Worm (Caenorhabditis elegans) whole organism, young adult: ENCODE results near the gene fbxa-84.

Source experiments
- B0261.1 ChIP-seq: sonication (generic microtip); optimal IDR thresholded peaks from 2 replicates; lab custom pipeline; 2016; ENCODE audit warnings: mild to moderate bottlenecking, missing genetic modification characterization, moderate library complexity, missing compliant biosample characterization
- B0336.3 ChIP-seq: fragments of 200-800 bp; sonication (Bioruptor generic); IDR thresholded peaks from 2 replicates; pipeline ENCODE4 v1.3.6; 2022; ENCODE audit warnings: missing genetic modification characterization, missing compliant biosample characterization
- C17E4.6 ChIP-seq: fragments of 200-800 bp; sonication (Bioruptor generic); IDR thresholded peaks from 2 replicates; pipeline ENCODE4 v1.3.6; 2022; ENCODE audit warnings: missing genetic modification reagents, missing genetic modification characterization, missing compliant biosample characterization
- F23B12.7 ChIP-seq: sonication (generic microtip); optimal IDR thresholded peaks from 2 replicates; lab custom pipeline; 2017; ENCODE audit warnings: missing genetic modification characterization, mild to moderate bottlenecking, missing compliant biosample characterization, antibody characterized with exemption, moderate library complexity; ENCODE audit not compliant: insufficient read depth
- F39B2.1 ChIP-seq: fragments of 200-800 bp; sonication (Bioruptor generic); IDR thresholded peaks from 2 replicates; pipeline ENCODE4 v1.3.6; 2022; ENCODE audit warnings: missing genetic modification reagents, missing genetic modification characterization, missing compliant biosample characterization
- F49E8.2 ChIP-seq: sonication (generic microtip); optimal IDR thresholded peaks from 3 replicates; lab custom pipeline; 2017; ENCODE audit warnings: missing genetic modification characterization, mild to moderate bottlenecking, missing compliant biosample characterization, antibody characterized with exemption, moderate library complexity; ENCODE audit not compliant: insufficient read depth
- K11D2.4 ChIP-seq: fragments of 200-800 bp; sonication (Bioruptor generic); IDR thresholded peaks from 2 replicates; pipeline ENCODE4 v1.3.6; 2022; ENCODE audit warnings: missing genetic modification reagents, missing genetic modification characterization, missing compliant biosample characterization
- Y53F4B.3 ChIP-seq: fragments of 200-800 bp; sonication (Bioruptor generic); IDR thresholded peaks from 2 replicates; pipeline ENCODE4 v1.3.6; 2022; ENCODE audit warnings: missing genetic modification reagents, missing genetic modification characterization, missing compliant biosample characterization
- Y95B8A.8 ChIP-seq: fragments of 200-800 bp; sonication (Bioruptor generic); IDR thresholded peaks from 2 replicates; pipeline ENCODE4 v1.3.6; 2022; ENCODE audit warnings: missing genetic modification reagents, missing genetic modification characterization, missing compliant biosample characterization
- aptf-3 ChIP-seq: fragments of 200-800 bp; sonication (Bioruptor generic); IDR thresholded peaks from 2 replicates; pipeline ENCODE4 v1.3.6; 2022; ENCODE audit warnings: missing genetic modification characterization, missing compliant biosample characterization
- athp-1 ChIP-seq: sonication (generic microtip); optimal IDR thresholded peaks from 2 replicates; lab custom pipeline; 2017; ENCODE audit warnings: mild to moderate bottlenecking, missing genetic modification characterization, missing compliant biosample characterization
- attf-5 ChIP-seq: fragments of 200-800 bp; sonication (Bioruptor generic); optimal IDR thresholded peaks from 2 replicates; lab custom pipeline; 2018; ENCODE audit warnings: mild to moderate bottlenecking, missing genetic modification characterization, missing compliant biosample characterization
- bed-1 ChIP-seq: fragments of 200-800 bp; sonication (Bioruptor generic); IDR thresholded peaks from 2 replicates; pipeline ENCODE4 v1.3.6; 2022; ENCODE audit warnings: missing genetic modification reagents, missing genetic modification characterization, missing compliant biosample characterization
- bed-2 ChIP-seq: fragments of 200-800 bp; sonication (Bioruptor generic); IDR thresholded peaks from 2 replicates; pipeline ENCODE4 v1.3.6; 2022; ENCODE audit warnings: missing genetic modification reagents, missing genetic modification characterization, missing compliant biosample characterization
- cebp-2 ChIP-seq: fragments of 200-800 bp; sonication (Bioruptor generic); IDR thresholded peaks from 2 replicates; pipeline ENCODE4 v1.3.6; 2022; ENCODE audit warnings: missing genetic modification characterization, missing compliant biosample characterization
- ceh-79 ChIP-seq: sonication (generic microtip); optimal IDR thresholded peaks from 2 replicates; lab custom pipeline; 2017; ENCODE audit warnings: mild to moderate bottlenecking, missing genetic modification characterization, missing compliant biosample characterization
- die-1 ChIP-seq: sonication (generic microtip); optimal IDR thresholded peaks from 2 replicates; lab custom pipeline; 2016; ENCODE audit warnings: missing genotype, mild to moderate bottlenecking, missing genetic modification characterization, missing compliant biosample characterization
- dox-1 ChIP-seq: fragments of 200-800 bp; sonication (Bioruptor generic); IDR thresholded peaks from 2 replicates; pipeline ENCODE4 v1.3.6; 2022; ENCODE audit warnings: missing genetic modification reagents, missing genetic modification characterization, missing compliant biosample characterization
- dpl-1 ChIP-seq: fragments of 150-350 bp; optimal IDR thresholded peaks from 2 replicates; lab custom pipeline; 2014; ENCODE audit warnings: missing biosample characterization, missing genetic modification reagents, missing genetic modification characterization
- efl-1 ChIP-seq: fragments of 150-350 bp; optimal IDR thresholded peaks from 2 replicates; lab custom pipeline; 2014; ENCODE audit warnings: missing biosample characterization, missing genetic modification reagents, missing genetic modification characterization
- egl-44 ChIP-seq: fragments of 200-800 bp; sonication (Bioruptor generic); IDR thresholded peaks from 2 replicates; pipeline ENCODE4 v1.3.6; 2022; ENCODE audit warnings: missing genetic modification reagents, missing genetic modification characterization, missing compliant biosample characterization
- egrh-3 ChIP-seq: fragments of 200-800 bp; sonication (Bioruptor generic); IDR thresholded peaks from 2 replicates; pipeline ENCODE4 v1.3.6; 2022; ENCODE audit warnings: missing genetic modification reagents, missing genetic modification characterization, missing compliant biosample characterization
- ekl-4 ChIP-seq: fragments of 200-800 bp; sonication (Bioruptor generic); IDR thresholded peaks from 2 replicates; pipeline ENCODE4 v1.3.6; 2022; ENCODE audit warnings: missing genetic modification reagents, missing genetic modification characterization, missing compliant biosample characterization
- hmg-20 ChIP-seq: fragments of 200-800 bp; sonication (Bioruptor generic); IDR thresholded peaks from 2 replicates; pipeline ENCODE4 v1.3.6; 2022; ENCODE audit warnings: missing genetic modification reagents, missing genetic modification characterization, missing compliant biosample characterization
- hsf-1 ChIP-seq: fragments of 200-800 bp; sonication (Bioruptor generic); IDR thresholded peaks from 2 replicates; pipeline ENCODE4 v1.3.6; 2022; ENCODE audit warnings: missing genetic modification reagents, missing genetic modification characterization, missing compliant biosample characterization
- lin-26 ChIP-seq: fragments of 200-800 bp; sonication (Bioruptor generic); IDR thresholded peaks from 2 replicates; pipeline ENCODE4 v1.3.6; 2022; ENCODE audit warnings: missing genetic modification reagents, missing genetic modification characterization, missing compliant biosample characterization
- lin-40 ChIP-seq: sonication (generic microtip); optimal IDR thresholded peaks from 2 replicates; lab custom pipeline; 2016; ENCODE audit warnings: missing genetic modification characterization, mild to moderate bottlenecking, missing compliant biosample characterization, missing genotype, missing genetic modification reagents
- lin-54 ChIP-seq: fragments of 200-800 bp; sonication (Bioruptor generic); optimal IDR thresholded peaks from 2 replicates; lab custom pipeline; 2018; ENCODE audit warnings: mild to moderate bottlenecking, missing genetic modification characterization, missing compliant biosample characterization
- lsl-1 ChIP-seq: fragments of 200-800 bp; sonication (Bioruptor generic); optimal IDR thresholded peaks from 2 replicates; lab custom pipeline; 2018; ENCODE audit warnings: mild to moderate bottlenecking, missing genetic modification characterization, moderate library complexity, missing compliant biosample characterization
- madf-8 ChIP-seq: fragments of 200-800 bp; sonication (Bioruptor generic); conservative IDR thresholded peaks from 2 replicates; pipeline ENCODE4 v1.3.6; 2022; ENCODE audit warnings: missing genetic modification reagents, missing genetic modification characterization, missing compliant biosample characterization
- nfya-2 ChIP-seq: fragments of 200-800 bp; sonication (Bioruptor generic); IDR thresholded peaks from 2 replicates; pipeline ENCODE4 v1.3.6; 2022; ENCODE audit warnings: missing genetic modification reagents, missing genetic modification characterization, missing compliant biosample characterization
- nfyb-1 ChIP-seq: fragments of 200-800 bp; sonication (Bioruptor generic); IDR thresholded peaks from 2 replicates; pipeline ENCODE4 v1.3.6; 2022; ENCODE audit warnings: missing genetic modification reagents, missing genetic modification characterization, missing compliant biosample characterization
- nhr-27 ChIP-seq: fragments of 200-800 bp; sonication (Bioruptor generic); optimal IDR thresholded peaks from 2 replicates; lab custom pipeline; 2018; ENCODE audit warnings: mild to moderate bottlenecking, missing genetic modification characterization, moderate library complexity, missing compliant biosample characterization
- nhr-80 ChIP-seq: sonication (generic microtip); optimal IDR thresholded peaks from 2 replicates; lab custom pipeline; 2016; ENCODE audit warnings: missing genetic modification characterization, missing compliant biosample characterization
- pbrm-1 ChIP-seq: fragments of 200-800 bp; sonication (Bioruptor generic); IDR thresholded peaks from 2 replicates; pipeline ENCODE4 v1.3.6; 2022; ENCODE audit warnings: missing genetic modification reagents, missing genetic modification characterization, missing compliant biosample characterization
- snpc-1.3 ChIP-seq: sonication (generic microtip); optimal IDR thresholded peaks from 2 replicates; lab custom pipeline; 2017; ENCODE audit warnings: missing genetic modification characterization, mild to moderate bottlenecking, missing compliant biosample characterization, antibody characterized with exemption, moderate library complexity, missing genotype, missing genetic modification reagents; ENCODE audit not compliant: insufficient read depth
- snpc-3.4 ChIP-seq: sonication (generic microtip); optimal IDR thresholded peaks from 2 replicates; lab custom pipeline; 2017; ENCODE audit warnings: missing genetic modification characterization, mild to moderate bottlenecking, missing compliant biosample characterization, antibody characterized with exemption, moderate library complexity, missing genotype, missing genetic modification reagents
- sptf-2 ChIP-seq: fragments of 200-800 bp; sonication (Bioruptor generic); optimal IDR thresholded peaks from 2 replicates; lab custom pipeline; 2018; ENCODE audit warnings: mild to moderate bottlenecking, missing genetic modification characterization, missing compliant biosample characterization
- tbp1 ChIP-seq: fragments of 200-800 bp; sonication (Bioruptor generic); optimal IDR thresholded peaks from 2 replicates; lab custom pipeline; 2018; ENCODE audit warnings: mild to moderate bottlenecking, missing genetic modification characterization, missing compliant biosample characterization
- unc-130 ChIP-seq: sonication (generic microtip); optimal IDR thresholded peaks from 2 replicates; lab custom pipeline; 2016; ENCODE audit warnings: missing genetic modification reagents, missing genetic modification characterization, missing compliant biosample characterization
- xnd-1 ChIP-seq: sonication (generic microtip); optimal IDR thresholded peaks from 2 replicates; lab custom pipeline; 2016; ENCODE audit warnings: missing genotype, missing genetic modification reagents, missing genetic modification characterization, missing compliant biosample characterization
- zfh-2 ChIP-seq: fragments of 200-800 bp; sonication (Bioruptor generic); conservative IDR thresholded peaks from 2 replicates; pipeline ENCODE4 v1.3.6; 2022; ENCODE audit warnings: missing genetic modification reagents, missing genetic modification characterization, missing compliant biosample characterization
- ztf-18 ChIP-seq: sonication (generic microtip); optimal IDR thresholded peaks from 2 replicates; lab custom pipeline; 2016; ENCODE audit warnings: missing genotype, mild to moderate bottlenecking, missing genetic modification characterization, missing compliant biosample characterization
- ztf-6 ChIP-seq: fragments of 200-800 bp; sonication (Bioruptor generic); IDR thresholded peaks from 2 replicates; pipeline ENCODE4 v1.3.6; 2022; ENCODE audit warnings: missing genetic modification reagents, missing genetic modification characterization, missing compliant biosample characterization

Gene fbxa-84

DNA sequence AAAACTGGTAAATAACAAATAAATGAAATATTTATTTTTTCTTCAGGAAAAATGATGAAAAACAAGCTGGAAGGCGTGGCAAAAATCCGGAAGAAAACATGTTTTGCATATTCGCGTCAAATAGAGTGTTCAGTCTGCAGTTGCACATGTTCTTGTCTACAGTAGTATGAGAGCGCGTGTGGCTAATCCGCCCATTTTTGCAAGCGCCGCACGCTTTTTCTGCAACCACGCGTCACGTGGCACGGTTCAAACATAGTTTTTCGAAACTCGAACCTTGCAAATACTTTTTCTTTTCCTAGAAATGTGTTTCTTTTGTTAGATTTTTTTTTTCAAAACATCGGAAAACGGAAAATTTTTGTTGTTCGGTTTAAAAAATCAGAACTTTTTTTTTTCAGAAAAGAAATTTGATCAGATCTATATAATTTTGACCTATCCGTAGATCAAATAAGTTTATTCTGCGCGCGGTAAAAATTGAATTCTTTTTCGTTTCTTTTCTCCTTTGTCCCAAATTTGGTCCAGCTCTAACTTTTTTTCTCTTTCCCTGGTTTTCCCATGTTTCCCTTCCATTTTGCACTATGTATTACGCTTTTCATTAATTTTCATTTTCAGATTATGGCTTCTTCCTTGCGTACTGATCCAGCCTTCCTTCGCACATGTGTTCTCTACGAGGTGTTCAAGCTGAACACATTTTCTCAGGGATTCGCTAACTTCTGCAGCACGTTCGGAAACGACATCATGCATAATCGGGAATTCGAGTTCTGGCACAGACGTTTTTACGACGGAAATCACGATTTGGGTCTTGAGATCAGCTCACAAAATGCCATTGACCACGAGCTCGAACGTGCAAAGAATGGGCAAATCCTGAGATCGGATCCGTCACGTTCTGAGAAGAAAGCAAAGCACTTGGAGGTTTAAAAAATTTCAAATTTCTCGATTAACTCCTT is 2.1 kb downstream of the fbxa-84 start, which contains the start of gene Y75B12B.1 (continued):
- TF ChIP-seq F23B12.7 (tag; lab: Kevin White, UChicago) (no peak), bed-1 (GFP tag; lab: Robert Waterston, UW) (no peak), nhr-80 (tag; lab: Kevin White, UChicago) (no peak), ztf-6 (GFP tag; lab: Robert Waterston, UW) (no peak), K11D2.4 (GFP tag; lab: Robert Waterston, UW) (no peak), bed-2 (no peak), madf-8 (peak; percentile 66), nhr-27 (tag; lab: Kevin White, UChicago) (no peak), cebp-2 (GFP tag; lab: Robert Waterston, UW) (no peak), efl-1 (GFP tag; lab: Kevin White, UChicago) (peak; percentile 91), tbp1 (peak; percentile 61), egl-44 (GFP tag; lab: Robert Waterston, UW) (no peak), nfya-2 (GFP tag; lab: Robert Waterston, UW) (no peak), Y95B8A.8 (GFP tag; lab: Robert Waterston, UW) (no peak), sptf-2 (no peak)

DNA sequence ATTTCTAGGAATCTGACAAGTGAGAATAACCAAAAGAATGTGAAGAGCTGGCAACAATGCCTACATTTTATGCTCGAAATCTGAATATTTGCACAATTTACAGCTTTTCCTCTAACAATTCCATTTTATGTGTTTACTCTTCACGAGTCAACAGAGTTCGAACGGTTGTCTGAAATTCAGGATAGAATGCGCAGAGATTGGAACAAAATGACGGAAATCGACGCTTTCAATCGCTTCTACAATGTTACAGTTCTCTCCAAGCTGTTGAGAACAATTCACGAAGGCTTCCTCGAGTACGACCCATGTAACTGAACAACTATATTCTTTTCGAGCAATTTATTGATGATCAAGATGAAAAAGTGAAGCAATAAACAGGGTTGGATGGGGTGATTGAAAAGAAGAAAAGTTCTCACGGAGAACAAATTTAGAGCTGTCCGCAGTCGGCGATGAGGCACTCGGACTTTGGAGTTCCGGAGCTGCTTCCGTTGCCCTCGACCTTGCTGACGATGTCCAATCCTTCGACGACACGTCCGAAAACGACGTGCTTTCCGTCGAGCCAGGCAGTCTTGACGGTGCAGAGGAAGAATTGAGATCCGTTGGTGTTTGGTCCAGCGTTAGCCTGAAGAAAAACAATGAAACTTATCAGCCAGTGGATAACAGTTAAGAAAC is 4.2 kb downstream of the fbxa-84 start, which contains the start of gene Y75B12B.3:
TSS of gene Y75B12B.3 (minus strand) at position 21 of the 669 bp plus-strand sequence.
- TF ChIP-seq xnd-1 (tag; lab: Kevin White, UChicago), result peak; percentile 11
- 0 out of 2 replicates have a peak, but pooled peaks have one; percentile 27 for TF ChIP-seq C17E4.6 (GFP tag; lab: Robert Waterston, UW)
- peak; percentile 77 for TF ChIP-seq lin-26 (GFP tag; lab: Robert Waterston, UW)
- peak; percentile 36 for TF ChIP-seq die-1 (tag; lab: Kevin White, UChicago)
- TF ChIP-seq attf-5 (GFP tag; lab: Kevin White, UChicago), result peak; percentile 48
- 0 out of 2 replicates have a peak, but pooled peaks have one; percentile 17 for TF ChIP-seq egl-44 (GFP tag; lab: Robert Waterston, UW)
- peak; percentile 24 for TF ChIP-seq snpc-3.4 (tag; lab: Kevin White, UChicago)
- TF ChIP-seq nfyb-1, result 0 out of 2 replicates have a peak, but pooled peaks have one; percentile 9
- no peak for TF ChIP-seq hmg-20 (GFP tag; lab: Robert Waterston, UW)
- peak; percentile 84 for TF ChIP-seq F49E8.2 (tag; lab: Kevin White, UChicago)
- TF ChIP-seq Y53F4B.3 (GFP tag; lab: Robert Waterston, UW), result no peak
- peak; percentile 7 for TF ChIP-seq B0261.1 (tag; lab: Kevin White, UChicago)
- peak; percentile 32; the same call in 1 of the 2 replicates for TF ChIP-seq dox-1 (GFP tag; lab: Robert Waterston, UW)
- 0 out of 2 replicates have a peak, but pooled peaks have one; percentile 52 for TF ChIP-seq pbrm-1
- peak; percentile 47 for TF ChIP-seq lsl-1 (GFP tag; lab: Kevin White, UChicago)
- peak; percentile 76; the same call in 1 of the 2 replicates for TF ChIP-seq ekl-4 (GFP tag; lab: Robert Waterston, UW)
- TF ChIP-seq lin-40 (tag; lab: Kevin White, UChicago), result no peak
- TF ChIP-seq ceh-79 (tag; lab: Kevin White, UChicago), result peak; percentile 73
- TF ChIP-seq lin-54 (GFP tag; lab: Kevin White, UChicago), result peak; percentile 62
- TF ChIP-seq dpl-1 (GFP tag; lab: Kevin White, UChicago), result no peak
- peak; percentile 54 for TF ChIP-seq ztf-18
- peak; percentile 42 for TF ChIP-seq tbp1
- TF ChIP-seq B0336.3 (GFP tag; lab: Robert Waterston, UW), result peak; percentile 81
- TF ChIP-seq unc-130 (GFP tag; lab: Kevin White, UChicago), result no peak
- peak; percentile 18; the same call in 1 of the 2 replicates for TF ChIP-seq egrh-3 (GFP tag; lab: Robert Waterston, UW)
- peak; percentile 43 for TF ChIP-seq snpc-1.3
- TF ChIP-seq hsf-1 (GFP tag; lab: Robert Waterston, UW), result peak; percentile 83
- TF ChIP-seq aptf-3 (GFP tag; lab: Robert Waterston, UW), result no peak
- TF ChIP-seq F39B2.1 (GFP tag; lab: Robert Waterston, UW), result peak; percentile 27; the same call in 1 of the 2 replicates
- TF ChIP-seq zfh-2 (GFP tag; lab: Robert Waterston, UW), result peak; percentile 72
- TF ChIP-seq athp-1 (tag; lab: Kevin White, UChicago), result peak; percentile 46
